Worm (Caenorhabditis elegans) whole organism, young adult: ENCODE data around the gene B0252.11.

Source experiments
- C06A6.2 ChIP-seq: fragments of 200-800 bp; sonication (Bioruptor generic); conservative IDR thresholded peaks from 2 replicates; pipeline ENCODE4 v1.3.6; 2022; ENCODE audit warnings: missing genetic modification characterization, missing compliant biosample characterization
- C17E4.6 ChIP-seq: fragments of 200-800 bp; sonication (Bioruptor generic); IDR thresholded peaks from 2 replicates; pipeline ENCODE4 v1.3.6; 2022; ENCODE audit warnings: missing genetic modification reagents, missing genetic modification characterization, missing compliant biosample characterization
- F39B2.1 ChIP-seq: fragments of 200-800 bp; sonication (Bioruptor generic); IDR thresholded peaks from 2 replicates; pipeline ENCODE4 v1.3.6; 2022; ENCODE audit warnings: missing genetic modification reagents, missing genetic modification characterization, missing compliant biosample characterization
- F55B11.4 ChIP-seq: sonication (generic microtip); optimal IDR thresholded peaks from 2 replicates; lab custom pipeline; 2016; ENCODE audit warnings: missing compliant biosample characterization, missing genetic modification characterization, borderline replicate concordance; ENCODE audit not compliant: insufficient read depth
- K11D2.4 ChIP-seq: fragments of 200-800 bp; sonication (Bioruptor generic); IDR thresholded peaks from 2 replicates; pipeline ENCODE4 v1.3.6; 2022; ENCODE audit warnings: missing genetic modification reagents, missing genetic modification characterization, missing compliant biosample characterization
- T07F8.4 ChIP-seq: sonication (generic microtip); optimal IDR thresholded peaks from 2 replicates; lab custom pipeline; 2016; ENCODE audit warnings: mild to moderate bottlenecking, missing genetic modification characterization, moderate library complexity, missing compliant biosample characterization
- Y67H2A.10 ChIP-seq: fragments of 200-800 bp; sonication (Bioruptor generic); conservative IDR thresholded peaks from 2 replicates; pipeline ENCODE4 v1.3.6; 2022; ENCODE audit warnings: missing genetic modification reagents, missing genetic modification characterization, missing compliant biosample characterization
- Y79H2A.3 ChIP-seq: fragments of 200-800 bp; sonication (Bioruptor generic); conservative IDR thresholded peaks from 2 replicates; pipeline ENCODE4 v1.3.6; 2022; ENCODE audit warnings: missing genetic modification reagents, missing genetic modification characterization, missing compliant biosample characterization
- Y95B8A.8 ChIP-seq: fragments of 200-800 bp; sonication (Bioruptor generic); IDR thresholded peaks from 2 replicates; pipeline ENCODE4 v1.3.6; 2022; ENCODE audit warnings: missing genetic modification reagents, missing genetic modification characterization, missing compliant biosample characterization
- aptf-2 ChIP-seq: fragments of 200-800 bp; sonication (Bioruptor generic); conservative IDR thresholded peaks from 2 replicates; pipeline ENCODE4 v1.3.6; 2022; ENCODE audit warnings: missing genetic modification reagents, missing genetic modification characterization, missing compliant biosample characterization
- attf-3 ChIP-seq: fragments of 200-800 bp; sonication (Bioruptor generic); conservative IDR thresholded peaks from 2 replicates; pipeline ENCODE4 v1.3.6; 2022; ENCODE audit warnings: missing genetic modification reagents, missing genetic modification characterization, missing compliant biosample characterization
- attf-5 ChIP-seq: fragments of 200-800 bp; sonication (Bioruptor generic); optimal IDR thresholded peaks from 2 replicates; lab custom pipeline; 2018; ENCODE audit warnings: mild to moderate bottlenecking, missing genetic modification characterization, missing compliant biosample characterization
- bed-1 ChIP-seq: fragments of 200-800 bp; sonication (Bioruptor generic); IDR thresholded peaks from 2 replicates; pipeline ENCODE4 v1.3.6; 2022; ENCODE audit warnings: missing genetic modification reagents, missing genetic modification characterization, missing compliant biosample characterization
- ccch-3 ChIP-seq: fragments of 200-800 bp; sonication (Bioruptor generic); optimal IDR thresholded peaks from 2 replicates; lab custom pipeline; 2018; ENCODE audit warnings: mild to moderate bottlenecking, missing genetic modification characterization, missing compliant biosample characterization
- cebp-1 ChIP-seq, 2 experiments: fragments of 200-800 bp in 1 of 2; sonication (Bioruptor generic) in 1 of 2; sonication (generic microtip) in 1 of 2; IDR thresholded peaks in 1 of 2; optimal IDR thresholded peaks in 1 of 2; 2 replicates each; pipeline versions ENCODE4 v1.3.6 to Lab custom; 2017 to 2022; ENCODE audit warnings: missing compliant biosample characterization in 2 of 2, missing genetic modification characterization in 2 of 2, mild to moderate bottlenecking in 1 of 2, missing genetic modification reagents in 1 of 2, moderate library complexity in 1 of 2
- ceh-40 ChIP-seq: fragments of 200-800 bp; sonication (Bioruptor generic); IDR thresholded peaks from 2 replicates; pipeline ENCODE4 v1.3.6; 2022; ENCODE audit warnings: missing genetic modification characterization, missing compliant biosample characterization
- ceh-91 ChIP-seq: fragments of 200-800 bp; sonication (Bioruptor generic); IDR thresholded peaks from 2 replicates; pipeline ENCODE4 v1.3.6; 2022; ENCODE audit warnings: missing genetic modification reagents, missing genetic modification characterization, missing compliant biosample characterization
- chd-7 ChIP-seq: sonication (generic microtip); optimal IDR thresholded peaks from 2 replicates; lab custom pipeline; 2016; ENCODE audit warnings: mild to moderate bottlenecking, missing genetic modification characterization, moderate library complexity, missing compliant biosample characterization
- die-1 ChIP-seq: sonication (generic microtip); optimal IDR thresholded peaks from 2 replicates; lab custom pipeline; 2016; ENCODE audit warnings: missing genotype, mild to moderate bottlenecking, missing genetic modification characterization, missing compliant biosample characterization
- fkh-3 ChIP-seq: sonication (generic microtip); optimal IDR thresholded peaks from 2 replicates; lab custom pipeline; 2016; ENCODE audit warnings: mild to moderate bottlenecking, missing genetic modification characterization, missing compliant biosample characterization
- hmg-1.2 ChIP-seq: fragments of 200-800 bp; sonication (Bioruptor generic); IDR thresholded peaks from 2 replicates; pipeline ENCODE4 v1.3.6; 2022; ENCODE audit warnings: missing genetic modification reagents, missing genetic modification characterization, missing compliant biosample characterization
- hrde-1 ChIP-seq: sonication (generic microtip); optimal IDR thresholded peaks from 2 replicates; lab custom pipeline; 2016; ENCODE audit warnings: missing genetic modification characterization, mild to moderate bottlenecking, missing compliant biosample characterization, moderate library complexity, missing genotype, missing genetic modification reagents, borderline replicate concordance
- lin-26 ChIP-seq: fragments of 200-800 bp; sonication (Bioruptor generic); IDR thresholded peaks from 2 replicates; pipeline ENCODE4 v1.3.6; 2022; ENCODE audit warnings: missing genetic modification reagents, missing genetic modification characterization, missing compliant biosample characterization
- lin-35 ChIP-seq, 3 experiments: fragments of 150-350 bp in 2 of 3; sonication (generic microtip) in 1 of 3; optimal IDR thresholded peaks; 2 replicates each; lab custom pipeline; 2014 to 2018; ENCODE audit warnings: missing biosample characterization in 3 of 3, missing genetic modification characterization in 3 of 3, missing genetic modification reagents in 3 of 3
- lin-40 ChIP-seq: sonication (generic microtip); optimal IDR thresholded peaks from 2 replicates; lab custom pipeline; 2016; ENCODE audit warnings: missing genetic modification characterization, mild to moderate bottlenecking, missing compliant biosample characterization, missing genotype, missing genetic modification reagents
- lin-54 ChIP-seq: fragments of 200-800 bp; sonication (Bioruptor generic); optimal IDR thresholded peaks from 2 replicates; lab custom pipeline; 2018; ENCODE audit warnings: mild to moderate bottlenecking, missing genetic modification characterization, missing compliant biosample characterization
- lir-1 ChIP-seq: fragments of 200-800 bp; sonication (Bioruptor generic); conservative IDR thresholded peaks from 2 replicates; pipeline ENCODE4 v1.3.6; 2022; ENCODE audit warnings: missing genetic modification reagents, missing genetic modification characterization, missing compliant biosample characterization
- madf-10 ChIP-seq: sonication (generic microtip); optimal IDR thresholded peaks from 2 replicates; lab custom pipeline; 2016; ENCODE audit warnings: mild to moderate bottlenecking, missing genetic modification characterization, missing compliant biosample characterization
- mel-28 ChIP-seq: sonication (generic microtip); optimal IDR thresholded peaks from 2 replicates; lab custom pipeline; 2016; ENCODE audit warnings: borderline replicate concordance, mild to moderate bottlenecking, missing genetic modification characterization, missing compliant biosample characterization
- mxl-1 ChIP-seq: sonication (generic microtip); optimal IDR thresholded peaks from 2 replicates; lab custom pipeline; 2016; ENCODE audit warnings: missing genetic modification characterization, missing compliant biosample characterization
- nfya-1 ChIP-seq: sonication (generic microtip); optimal IDR thresholded peaks from 2 replicates; lab custom pipeline; 2017; ENCODE audit warnings: antibody characterized with exemption, missing compliant biosample characterization, missing genetic modification characterization, borderline replicate concordance; ENCODE audit not compliant: insufficient read depth
- nfya-2 ChIP-seq: fragments of 200-800 bp; sonication (Bioruptor generic); IDR thresholded peaks from 2 replicates; pipeline ENCODE4 v1.3.6; 2022; ENCODE audit warnings: missing genetic modification reagents, missing genetic modification characterization, missing compliant biosample characterization
- nhr-27 ChIP-seq: fragments of 200-800 bp; sonication (Bioruptor generic); optimal IDR thresholded peaks from 2 replicates; lab custom pipeline; 2018; ENCODE audit warnings: mild to moderate bottlenecking, missing genetic modification characterization, moderate library complexity, missing compliant biosample characterization
- nhr-90 ChIP-seq: sonication (generic microtip); optimal IDR thresholded peaks from 2 replicates; lab custom pipeline; 2016; ENCODE audit warnings: missing genotype, mild to moderate bottlenecking, missing genetic modification characterization, missing compliant biosample characterization
- pbrm-1 ChIP-seq: fragments of 200-800 bp; sonication (Bioruptor generic); IDR thresholded peaks from 2 replicates; pipeline ENCODE4 v1.3.6; 2022; ENCODE audit warnings: missing genetic modification reagents, missing genetic modification characterization, missing compliant biosample characterization
- snpc-1.3 ChIP-seq: sonication (generic microtip); optimal IDR thresholded peaks from 2 replicates; lab custom pipeline; 2017; ENCODE audit warnings: missing genetic modification characterization, mild to moderate bottlenecking, missing compliant biosample characterization, antibody characterized with exemption, moderate library complexity, missing genotype, missing genetic modification reagents; ENCODE audit not compliant: insufficient read depth
- somi-1 ChIP-seq: fragments of 200-800 bp; sonication (Bioruptor generic); optimal IDR thresholded peaks from 2 replicates; lab custom pipeline; 2018; ENCODE audit warnings: mild to moderate bottlenecking, missing genetic modification characterization, missing compliant biosample characterization
- tbx-9 ChIP-seq: sonication (generic microtip); optimal IDR thresholded peaks from 2 replicates; lab custom pipeline; 2016; ENCODE audit warnings: borderline replicate concordance, missing genetic modification characterization, inconsistent platforms, missing compliant biosample characterization
- tlf-1 ChIP-seq: fragments of 200-800 bp; sonication (Bioruptor generic); optimal IDR thresholded peaks from 2 replicates; lab custom pipeline; 2018; ENCODE audit warnings: mild to moderate bottlenecking, missing genetic modification characterization, missing compliant biosample characterization
- xnd-1 ChIP-seq: sonication (generic microtip); optimal IDR thresholded peaks from 2 replicates; lab custom pipeline; 2016; ENCODE audit warnings: missing genotype, missing genetic modification reagents, missing genetic modification characterization, missing compliant biosample characterization
- ztf-22 ChIP-seq: fragments of 200-800 bp; sonication (Bioruptor generic); optimal IDR thresholded peaks from 2 replicates; lab custom pipeline; 2018; ENCODE audit warnings: mild to moderate bottlenecking, missing genetic modification characterization, moderate library complexity, missing compliant biosample characterization
- ztf-25 ChIP-seq: fragments of 200-800 bp; sonication (Bioruptor generic); IDR thresholded peaks from 2 replicates; pipeline ENCODE4 v1.3.6; 2022; ENCODE audit warnings: missing genetic modification reagents, missing genetic modification characterization, missing compliant biosample characterization
- ztf-26 ChIP-seq: sonication (generic microtip); optimal IDR thresholded peaks from 2 replicates; lab custom pipeline; 2017; ENCODE audit warnings: missing genetic modification characterization, missing compliant biosample characterization
- ztf-3 ChIP-seq: fragments of 200-800 bp; sonication (Bioruptor generic); optimal IDR thresholded peaks from 2 replicates; lab custom pipeline; 2018; ENCODE audit warnings: mild to moderate bottlenecking, missing genetic modification characterization, missing compliant biosample characterization

B0252.11 gene

DNA sequence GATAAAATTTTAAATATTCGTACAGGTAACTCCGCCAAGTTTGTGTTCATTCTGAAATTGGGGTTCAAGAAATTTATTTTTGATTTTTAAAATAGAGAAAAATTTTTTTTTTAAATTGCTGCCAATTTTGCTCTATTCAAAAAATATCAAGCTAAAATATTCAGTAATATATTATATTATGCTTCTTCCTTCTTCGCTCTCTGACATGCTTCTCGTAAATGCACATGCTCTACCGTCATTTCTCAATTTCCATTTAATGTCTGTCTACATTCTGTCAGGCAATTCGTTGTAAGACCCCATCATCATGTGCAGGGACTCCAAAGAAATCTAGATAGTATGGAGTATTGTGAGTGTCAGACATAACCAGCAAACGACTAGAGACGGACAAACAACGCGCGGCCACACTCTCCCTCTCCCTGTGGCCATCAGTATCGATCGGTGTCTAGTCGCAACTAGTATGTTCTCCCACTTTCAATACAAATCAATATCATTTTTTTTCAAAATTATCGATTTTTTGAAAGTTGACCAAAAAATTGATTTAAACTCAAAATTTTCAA, 33.7 kb upstream of the B0252.11 start, which contains the start of the genes malt-1 and ceh-38 (continued):
- no peak for TF ChIP-seq aptf-2 (GFP tag; lab: Robert Waterston, UW)
- no peak for TF ChIP-seq ceh-91 (GFP tag; lab: Robert Waterston, UW)
- TF ChIP-seq C06A6.2 (GFP tag; lab: Robert Waterston, UW), result peak; percentile 77
- TF ChIP-seq Y95B8A.8 (GFP tag; lab: Robert Waterston, UW), result no peak
- TF ChIP-seq Y67H2A.10 (GFP tag; lab: Robert Waterston, UW), result peak; percentile 63; the same call in 1 of the 2 replicates
- no peak for TF ChIP-seq ztf-22 (GFP tag; lab: Kevin White, UChicago)
- peak; percentile 67 for TF ChIP-seq chd-7
- peak; percentile 5 for TF ChIP-seq snpc-1.3
- peak; percentile 66 for TF ChIP-seq lir-1 (GFP tag; lab: Robert Waterston, UW)
- no peak for TF ChIP-seq ztf-25
- no peak for TF ChIP-seq die-1 (tag; lab: Kevin White, UChicago)
- TF ChIP-seq, all 124 proteins: peak for 50

DNA sequence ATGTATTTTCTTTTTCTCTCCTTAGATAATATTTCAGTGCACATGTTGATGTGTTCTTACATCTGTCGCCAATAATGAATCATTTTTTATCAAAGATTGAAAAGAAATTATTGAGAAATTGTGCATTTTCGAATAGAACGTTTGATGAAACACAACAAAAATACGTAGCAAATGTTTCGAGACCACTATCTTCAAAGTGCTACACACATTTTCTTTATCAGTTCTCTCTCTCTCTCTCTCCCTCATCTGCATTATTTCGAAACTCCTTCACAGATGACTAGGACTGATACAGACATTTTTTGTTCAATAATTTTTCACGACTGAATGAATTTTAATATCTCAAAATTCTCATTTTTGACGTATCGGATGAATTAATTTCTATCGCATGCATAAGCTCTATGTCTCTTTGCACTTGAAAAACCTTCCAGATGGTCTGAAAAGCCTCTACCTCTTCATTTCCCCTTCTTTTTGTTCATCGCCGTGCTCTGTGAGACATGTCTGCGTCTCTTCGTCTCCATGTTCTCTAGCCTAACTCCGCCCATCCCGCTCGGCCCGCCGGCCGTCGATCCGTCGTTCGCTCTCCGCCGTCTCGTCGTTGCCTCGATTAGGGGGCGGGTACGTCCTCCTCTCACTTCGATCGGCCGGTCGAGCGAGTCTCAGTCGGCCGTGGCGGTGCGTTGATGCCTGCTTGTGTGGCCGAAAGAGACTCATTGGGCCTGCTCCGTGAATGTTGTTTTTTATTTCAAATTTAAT, 25.9 kb upstream of the B0252.11 start:
- TF ChIP-seq xnd-1 (no peak), ceh-40 (no peak), ccch-3 (GFP tag; lab: Kevin White, UChicago) (no peak), somi-1 (GFP tag; lab: Kevin White, UChicago) (no peak), nfya-2 (no peak), ceh-91 (GFP tag; lab: Robert Waterston, UW) (0 out of 2 replicates have a peak, but pooled peaks have one; percentile 18), Y79H2A.3 (GFP tag; lab: Robert Waterston, UW) (no peak), tlf-1 (GFP tag; lab: Kevin White, UChicago) (no peak), attf-3 (no peak), ztf-3 (GFP tag; lab: Kevin White, UChicago) (no peak), hrde-1 (tag; lab: Kevin White, UChicago) (no peak), lin-35 (GFP tag; optimal IDR thresholded peaks at IDR 0.05; lab: Kevin White, UChicago) (no peak), hmg-1.2 (peak; percentile 67; the same call in 1 of the 2 replicates), K11D2.4 (GFP tag; lab: Robert Waterston, UW) (no peak), attf-5 (no peak), pbrm-1 (GFP tag; lab: Robert Waterston, UW) (no peak), mxl-1 (tag; lab: Kevin White, UChicago) (no peak), madf-10 (tag; lab: Kevin White, UChicago) (peak; percentile 89), cebp-1 (GFP tag; IDR thresholded peaks at IDR 0.05; lab: Robert Waterston, UW) (no peak; the same call in 1 of the 2 replicates), cebp-1 (tag; optimal IDR thresholded peaks at IDR 0.05; lab: Kevin White, UChicago) (peak; percentile 82), nfya-1 (tag; lab: Kevin White, UChicago) (no peak), lin-26 (GFP tag; lab: Robert Waterston, UW) (no peak), C17E4.6 (GFP tag; lab: Robert Waterston, UW) (no peak), lin-40 (tag; lab: Kevin White, UChicago) (no peak), fkh-3 (no peak), F55B11.4 (tag; lab: Kevin White, UChicago) (no peak), nhr-90 (tag; lab: Kevin White, UChicago) (no peak), Y95B8A.8 (GFP tag; lab: Robert Waterston, UW) (no peak), bed-1 (no peak), ztf-26 (tag; lab: Kevin White, UChicago) (no peak), T07F8.4 (tag; lab: Kevin White, UChicago) (no peak), lin-54 (GFP tag; lab: Kevin White, UChicago) (no peak), nhr-27 (tag; lab: Kevin White, UChicago) (no peak), tbx-9 (tag; lab: Kevin White, UChicago) (no peak), mel-28 (no peak), die-1 (tag; lab: Kevin White, UChicago) (no peak), F39B2.1 (no peak)
